Worm (Caenorhabditis elegans): ENCODE data around the gene W02D7.6.
"Not testable (repeated sequence)": the region's sequence is repeated elsewhere in the genome, so short reads cannot be mapped to it uniquely, and the experiment has no call there.

The W02D7.6 gene

ce11 chrV:8340924-8341323 lies 39.6 kb upstream of the W02D7.6 start, which contains the start of gene C08D8.7:
Gene C08D8.7, plus strand, starts transcription at chrV:8341224.
- TF ChIP-seq lin-13 (tag; optimal IDR thresholded peaks at IDR 0.05); ztf-11 (tag; optimal IDR thresholded peaks at IDR 0.05); unc-62 (GFP tag; optimal IDR thresholded peaks at IDR 0.05): not testable (repeated sequence)

DNA sequence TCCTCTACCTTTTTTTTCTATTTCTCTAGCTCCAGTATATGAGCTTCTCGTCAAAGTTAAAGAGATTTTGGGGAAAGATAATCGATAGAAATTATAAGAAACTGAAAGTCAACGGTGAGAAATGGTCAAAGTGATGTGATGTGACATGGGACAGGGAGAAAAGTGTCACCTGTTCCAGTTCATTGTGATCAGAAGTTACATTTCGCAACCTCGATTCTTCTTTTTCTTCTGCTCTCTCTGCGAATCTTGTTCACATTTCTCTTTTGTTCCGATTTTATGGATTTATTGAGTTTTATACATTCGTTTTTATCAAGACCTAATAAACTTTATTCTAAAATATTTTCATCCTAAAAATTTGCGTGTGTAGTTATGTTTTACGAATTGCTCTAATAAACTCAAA lies 34.3 kb upstream of the W02D7.6 start:
- TF ChIP-seq lin-32 (GFP tag; optimal IDR thresholded peaks at IDR 0.05) (no peak), mep-1 (tag; optimal IDR thresholded peaks at IDR 0.05) (no peak), unc-39 (tag; optimal IDR thresholded peaks at IDR 0.05) (no peak), nhr-2 (tag; optimal IDR thresholded peaks at IDR 0.05) (no peak), nhr-28 (tag; optimal IDR thresholded peaks at IDR 0.05) (no peak), ceh-39 (tag; optimal IDR thresholded peaks at IDR 0.05) (no peak), M03D4.4 (tag; optimal IDR thresholded peaks at IDR 0.05) (no peak), snpc-4 (tag; optimal IDR thresholded peaks at IDR 0.05) (no peak), ceh-43 (GFP tag; optimal IDR thresholded peaks at IDR 0.05) (no peak), ceh-83 (GFP tag; optimal IDR thresholded peaks at IDR 0.05) (no peak), hlh-1 (tag; optimal IDR thresholded peaks at IDR 0.05) (peak; percentile 82), unc-62 (GFP tag; optimal IDR thresholded peaks at IDR 0.05) (peak; percentile 83), elt-3 (tag; optimal IDR thresholded peaks at IDR 0.05) (no peak), drap-1 (GFP tag; optimal IDR thresholded peaks at IDR 0.05) (no peak)

DNA sequence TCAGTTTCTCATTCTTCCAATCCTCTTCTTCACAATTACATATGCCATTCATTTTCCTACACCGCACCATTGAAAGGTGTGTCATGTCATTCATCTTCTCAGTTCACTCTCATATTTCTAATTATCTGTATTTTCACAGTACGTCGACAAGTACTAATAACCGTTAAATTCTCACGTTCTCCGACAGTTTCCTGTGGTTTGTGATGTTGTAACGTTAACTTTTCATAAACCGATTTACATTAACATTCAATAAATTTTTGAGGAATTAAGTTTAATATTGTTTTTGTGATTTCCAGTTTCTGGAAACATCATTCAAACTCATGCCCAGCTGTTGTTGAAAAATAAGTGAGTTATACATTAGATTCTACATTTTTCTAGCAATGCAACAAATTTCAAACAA lies 33.1 kb upstream of the W02D7.6 start, which contains the start of gene tmd-2:
Gene tmd-2, plus strand, starts transcription at position 301 of the 400 bp plus-strand sequence.
- TF ChIP-seq ceh-83 (GFP tag; optimal IDR thresholded peaks at IDR 0.05) = no peak
- TF ChIP-seq ceh-43 (GFP tag; optimal IDR thresholded peaks at IDR 0.05) = no peak
- no peak for TF ChIP-seq drap-1 (GFP tag; optimal IDR thresholded peaks at IDR 0.05)
- TF ChIP-seq M03D4.4 (tag; optimal IDR thresholded peaks at IDR 0.05) = no peak
- TF ChIP-seq pha-4 (tag; optimal IDR thresholded peaks at IDR 0.05) = no peak
- no peak for TF ChIP-seq ham-2 (GFP tag; optimal IDR thresholded peaks at IDR 0.05)
- TF ChIP-seq blmp-1 (tag; optimal IDR thresholded peaks at IDR 0.05) = no peak
- TF ChIP-seq mab-5 (tag; optimal IDR thresholded peaks at IDR 0.05) = no peak
- TF ChIP-seq nhr-12 (tag; optimal IDR thresholded peaks at IDR 0.05) = no peak
- no peak for TF ChIP-seq cnd-1 (tag; optimal IDR thresholded peaks at IDR 0.05)

DNA sequence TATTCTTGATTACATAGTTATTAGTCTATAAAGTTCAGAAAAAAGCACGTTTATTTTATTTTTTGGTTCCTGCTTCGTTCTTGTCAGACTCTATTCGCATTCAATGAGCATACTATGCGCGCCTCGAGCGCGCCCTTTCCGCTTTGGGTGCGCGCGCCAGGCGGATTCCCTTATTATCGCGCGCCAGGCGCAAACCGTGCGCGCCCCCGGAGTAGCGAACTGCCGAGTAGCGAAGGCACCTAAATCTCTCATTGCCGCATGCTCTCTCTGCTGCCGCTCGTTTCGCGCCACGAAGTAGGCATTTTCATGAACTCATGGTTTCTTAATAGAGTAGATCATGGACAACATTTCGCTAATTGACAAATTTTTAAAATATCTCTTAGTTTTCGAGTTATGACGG lies 25.8 kb upstream of the W02D7.6 start:
- TF ChIP-seq M03D4.4 (tag; optimal IDR thresholded peaks at IDR 0.05) (no peak), unc-62 (GFP tag; optimal IDR thresholded peaks at IDR 0.05) (no peak), nhr-2 (tag; optimal IDR thresholded peaks at IDR 0.05) (no peak), unc-39 (tag; optimal IDR thresholded peaks at IDR 0.05) (no peak)

DNA sequence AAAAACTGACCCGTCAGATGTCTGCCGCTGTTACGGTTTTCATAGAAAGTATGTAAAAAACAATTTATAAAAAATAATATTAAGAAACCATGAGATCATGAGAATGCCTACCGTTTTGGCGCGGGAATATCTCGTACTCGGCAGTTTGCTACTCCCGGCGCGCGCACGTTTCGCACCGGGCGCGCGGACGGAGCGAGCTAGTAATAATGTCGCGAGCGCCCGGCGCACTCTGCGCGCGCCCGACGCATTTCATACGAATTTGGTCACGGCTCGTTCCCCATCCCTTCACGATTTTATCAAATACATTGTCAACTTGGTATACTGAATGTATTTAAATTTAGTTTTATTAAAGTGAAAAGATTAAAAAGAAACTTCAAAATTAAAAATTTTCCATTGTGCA lies 24.6 kb upstream of the W02D7.6 start:
- TF ChIP-seq unc-62 (GFP tag; optimal IDR thresholded peaks at IDR 0.05) (no peak), tbx-8 (GFP tag; optimal IDR thresholded peaks at IDR 0.05) (no peak), mep-1 (tag; optimal IDR thresholded peaks at IDR 0.05) (no peak), sem-2 (GFP tag; optimal IDR thresholded peaks at IDR 0.05) (no peak), ces-1 (GFP tag; optimal IDR thresholded peaks at IDR 0.05) (no peak), drap-1 (GFP tag; optimal IDR thresholded peaks at IDR 0.05) (no peak)

ce11 chrV:8323545-8323944 lies 22.2 kb upstream of the W02D7.6 start:
- TF ChIP-seq ham-2 (GFP tag; optimal IDR thresholded peaks at IDR 0.05) = no peak
- TF ChIP-seq snpc-4 (tag; optimal IDR thresholded peaks at IDR 0.05) = no peak
- no peak for TF ChIP-seq cnd-1 (tag; optimal IDR thresholded peaks at IDR 0.05)
- TF ChIP-seq ces-1 (GFP tag; optimal IDR thresholded peaks at IDR 0.05) = no peak
- no peak for TF ChIP-seq blmp-1 (tag; optimal IDR thresholded peaks at IDR 0.05)
- no peak for TF ChIP-seq nhr-76 (tag; optimal IDR thresholded peaks at IDR 0.05)
- no peak for TF ChIP-seq mab-5 (tag; optimal IDR thresholded peaks at IDR 0.05)
- no peak for TF ChIP-seq unc-120 (tag; optimal IDR thresholded peaks at IDR 0.05; ENCODE audit: poor library complexity, severe bottlenecking)

DNA sequence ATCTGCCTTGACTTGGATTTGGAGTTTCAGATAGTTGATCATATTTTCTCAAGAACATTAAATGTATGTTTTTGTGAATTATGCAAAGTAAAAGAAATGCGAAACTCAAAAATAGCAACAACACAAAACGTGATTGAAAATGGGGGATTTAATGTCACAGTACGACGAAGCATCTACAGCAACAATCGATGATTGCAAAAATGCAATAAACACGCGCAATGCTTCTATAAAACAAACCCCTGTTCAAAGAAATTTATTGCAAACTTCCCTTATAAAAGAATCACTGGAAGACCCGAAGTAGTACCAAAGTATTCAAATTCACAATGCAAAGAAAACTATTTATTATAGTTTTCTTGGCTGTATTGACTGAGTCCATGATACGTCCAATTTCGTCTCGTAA lies 16.8 kb upstream of the W02D7.6 start, which contains the start of gene clec-219:
Gene clec-219, plus strand, starts transcription at position 301 of the 400 bp plus-strand sequence.
- TF ChIP-seq blmp-1 (tag; optimal IDR thresholded peaks at IDR 0.05) = no peak
- TF ChIP-seq unc-120 (tag; optimal IDR thresholded peaks at IDR 0.05; ENCODE audit: poor library complexity, severe bottlenecking) = no peak
- TF ChIP-seq flh-1 (GFP tag; optimal IDR thresholded peaks at IDR 0.05) = no peak
- no peak for TF ChIP-seq ceh-83 (GFP tag; optimal IDR thresholded peaks at IDR 0.05)
- TF ChIP-seq sptf-1 (tag; optimal IDR thresholded peaks at IDR 0.05) = no peak
- no peak for TF ChIP-seq elt-1 (tag; optimal IDR thresholded peaks at IDR 0.05; ENCODE audit: borderline replicate concordance, insufficient read depth)
- no peak for TF ChIP-seq ham-2 (GFP tag; optimal IDR thresholded peaks at IDR 0.05)
- TF ChIP-seq lin-13 (tag; optimal IDR thresholded peaks at IDR 0.05) = no peak
- TF ChIP-seq tbx-8 (GFP tag; optimal IDR thresholded peaks at IDR 0.05) = no peak
- TF ChIP-seq nhr-12 (tag; optimal IDR thresholded peaks at IDR 0.05) = no peak
- TF ChIP-seq nhr-237 (tag; optimal IDR thresholded peaks at IDR 0.05) = no peak
- no peak for TF ChIP-seq ceh-43 (GFP tag; optimal IDR thresholded peaks at IDR 0.05)
- TF ChIP-seq bed-3 (GFP tag; optimal IDR thresholded peaks at IDR 0.05) = no peak
- TF ChIP-seq zip-8 (tag; optimal IDR thresholded peaks at IDR 0.05) = no peak
